Fruit fly (Drosophila melanogaster): Measurements from ENCODE around the gene CG13795.

DNA sequence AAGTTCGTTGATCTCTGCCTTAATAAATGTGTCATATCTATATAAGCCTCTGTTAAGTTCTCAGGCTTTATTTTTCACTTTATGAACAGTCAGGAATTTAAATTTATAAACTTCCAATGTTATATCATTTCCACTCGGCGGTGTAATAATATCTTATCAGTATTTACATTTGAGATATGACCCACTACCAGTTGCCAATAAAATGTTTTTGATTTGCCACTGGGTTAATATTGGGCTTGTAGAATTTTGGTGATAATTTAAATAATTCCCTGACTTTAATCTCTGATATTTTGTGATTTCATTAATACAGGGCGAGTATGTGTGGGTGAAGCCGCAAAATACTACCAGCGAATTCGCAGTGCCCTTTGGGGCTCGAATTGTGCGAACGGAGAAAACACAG is 45.8 kb downstream of the CG13795 start:
- no peak for TF ChIP-seq Lpt (GFP tag; optimal IDR thresholded peaks at IDR 0.05)
- no peak for TF ChIP-seq GATAe (GFP tag; conservative IDR thresholded peaks at IDR 0.05)
- TF ChIP-seq ab (GFP tag; optimal IDR thresholded peaks at IDR 0.05): no peak
- TF ChIP-seq Kr (GFP tag; optimal IDR thresholded peaks at IDR 0.05): no peak
- no peak for TF ChIP-seq sna (GFP tag; IDR thresholded peaks at IDR 0.05; ENCODE audit: partially characterized antibody)
- no peak for TF ChIP-seq Hmx (GFP tag; optimal IDR thresholded peaks at IDR 0.05)
- TF ChIP-seq CG10462 (GFP tag; optimal IDR thresholded peaks at IDR 0.05): no peak
- TF ChIP-seq tup (GFP tag; optimal IDR thresholded peaks at IDR 0.05): no peak
- TF ChIP-seq Mes4 (GFP tag; optimal IDR thresholded peaks at IDR 0.05): no peak
- no peak for TF ChIP-seq gcm2 (GFP tag; optimal IDR thresholded peaks at IDR 0.05)
